Fruit fly (Drosophila melanogaster): ENCODE data around the gene Est-Q.

DNA sequence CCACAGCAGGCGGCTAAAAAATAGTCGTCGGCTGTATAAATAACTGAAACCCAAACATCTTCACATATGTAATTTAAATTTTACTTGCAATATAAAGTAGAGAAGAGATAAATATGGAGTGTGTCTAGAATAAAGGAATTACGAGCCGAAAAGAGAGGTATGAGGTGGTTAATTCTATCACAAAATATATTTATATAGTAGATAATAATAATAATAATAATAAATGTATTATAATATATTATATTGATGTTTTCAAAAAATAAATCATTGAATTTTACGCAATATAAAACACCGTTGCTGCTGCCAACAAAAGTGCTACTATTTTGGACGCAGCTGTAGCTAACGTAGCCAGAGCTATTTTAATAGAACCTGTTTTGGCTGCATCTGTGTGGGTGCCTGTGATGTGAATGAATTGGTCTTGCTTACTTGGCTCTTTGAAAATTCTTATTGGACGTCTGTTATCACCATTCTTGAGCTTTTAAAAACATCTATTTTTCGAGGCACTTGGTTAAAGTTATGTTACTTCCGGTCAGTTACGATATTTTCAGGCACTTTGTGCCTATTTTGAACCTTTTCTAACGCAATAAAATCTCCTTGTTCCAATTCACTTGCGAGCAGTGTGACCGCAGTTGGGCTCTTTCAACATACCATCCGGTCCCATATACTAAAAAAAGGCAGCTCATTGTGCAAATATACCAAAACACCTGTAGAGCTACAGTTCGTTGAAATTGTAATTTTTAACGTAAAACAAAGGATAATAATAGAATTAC lies 4.2 kb upstream of the Est-Q start, which contains the start of gene Hr78:
- TF ChIP-seq CG11902 (GFP tag; optimal IDR thresholded peaks at IDR 0.05) (peak; percentile 42), Smox (GFP tag; optimal IDR thresholded peaks at IDR 0.05) (no peak), Hr38 (GFP tag; optimal IDR thresholded peaks at IDR 0.05) (no peak), cyc (GFP tag; optimal IDR thresholded peaks at IDR 0.05) (peak; percentile 29), Hr39 (GFP tag; optimal IDR thresholded peaks at IDR 0.05) (no peak), dsx (GFP tag; optimal IDR thresholded peaks at IDR 0.05; ENCODE audit: poor library complexity, severe bottlenecking) (peak; percentile 80), CG10631 (GFP tag; optimal IDR thresholded peaks at IDR 0.05) (peak; percentile 83), OdsH (GFP tag; optimal IDR thresholded peaks at IDR 0.05) (peak; percentile 76), Sox14 (GFP tag; optimal IDR thresholded peaks at IDR 0.05) (peak; percentile 85), svp (GFP tag) (no peak), fd59A (GFP tag; optimal IDR thresholded peaks at IDR 0.05) (peak; percentile 48), topi (GFP tag; optimal IDR thresholded peaks at IDR 0.05) (peak; percentile 45), eg (GFP tag; IDR thresholded peaks at IDR 0.05) (peak; percentile 80)
